Worm (Caenorhabditis elegans) whole organism, L3 larva: Measurements from ENCODE around the gene srj-53.

Source experiments
- ZK546.5 ChIP-seq: sonication (generic microtip); optimal IDR thresholded peaks from 2 replicates; lab custom pipeline; 2017; ENCODE audit warnings: missing biosample characterization, missing genetic modification characterization
- ama-1 ChIP-seq: fragments of 150-350 bp; optimal IDR thresholded peaks from 2 replicates; lab custom pipeline; 2018
- ceh-16 ChIP-seq: sonication (generic microtip); optimal IDR thresholded peaks from 2 replicates; lab custom pipeline; 2017; ENCODE audit warnings: missing biosample characterization, missing genetic modification characterization
- daf-12 ChIP-seq: fragments of 150-350 bp; optimal IDR thresholded peaks from 2 replicates; lab custom pipeline; 2014; ENCODE audit warnings: missing biosample characterization, missing genetic modification reagents, missing genetic modification characterization
- elt-1 ChIP-seq: fragments of 150-350 bp; optimal IDR thresholded peaks from 2 replicates; lab custom pipeline; 2014; ENCODE audit warnings: missing biosample characterization, missing genetic modification characterization
- eor-1 ChIP-seq, 2 experiments: fragments of 150-350 bp; optimal IDR thresholded peaks; 2 replicates each; lab custom pipeline; 2014 to 2018; ENCODE audit warnings: missing biosample characterization in 2 of 2, missing genetic modification characterization in 2 of 2
- lin-39 ChIP-seq: fragments of 150-350 bp; optimal IDR thresholded peaks from 2 replicates; lab custom pipeline; 2018; ENCODE audit warnings: missing biosample characterization, missing genetic modification reagents, missing genetic modification characterization
- nhr-237 ChIP-seq: fragments of 150-350 bp; optimal IDR thresholded peaks from 2 replicates; lab custom pipeline; 2014; ENCODE audit warnings: missing biosample characterization, missing genetic modification characterization
- nhr-25 ChIP-seq: sonication (generic microtip); optimal IDR thresholded peaks from 2 replicates; lab custom pipeline; 2017; ENCODE audit warnings: missing biosample characterization, missing genetic modification characterization
- unc-62 ChIP-seq: fragments of 150-350 bp; sonication (generic microtip); optimal IDR thresholded peaks from 4 replicates; lab custom pipeline; 2014; ENCODE audit warnings: missing biosample characterization, missing genetic modification reagents, missing genetic modification characterization
- ztf-4 ChIP-seq: fragments of 150-350 bp; optimal IDR thresholded peaks from 2 replicates; lab custom pipeline; 2014; ENCODE audit warnings: missing biosample characterization, missing genetic modification characterization

DNA sequence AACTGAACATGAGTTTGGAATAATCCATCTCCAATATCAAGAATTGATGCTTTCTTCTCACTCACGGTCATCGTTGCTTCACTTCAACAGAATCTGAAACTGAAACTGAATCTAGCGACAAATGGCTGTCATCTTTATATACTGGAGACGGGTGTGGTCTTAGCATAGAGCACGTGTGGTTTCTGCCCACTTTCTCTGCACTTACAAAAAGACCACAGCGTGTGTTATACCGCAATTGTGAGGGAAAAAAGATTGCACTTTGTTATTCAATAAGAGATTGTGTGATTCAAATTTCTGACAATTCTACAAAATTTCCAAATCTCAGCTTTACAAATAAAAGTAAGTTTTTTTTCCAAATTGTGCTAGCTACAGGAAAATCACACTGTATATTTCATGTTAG lies 48.4 kb downstream of the srj-53 start, which contains the start of gene F48G7.12:
- no peak for TF ChIP-seq ceh-16
- no peak for TF ChIP-seq ztf-4 (tag; lab: Kevin White, UChicago)
- no peak for TF ChIP-seq ZK546.5
- no peak for TF ChIP-seq ama-1 (lab: Kevin White, UChicago)
- TF ChIP-seq eor-1 (tag; optimal IDR thresholded peaks at IDR 0.05; lab: Kevin White, UChicago): no peak
- TF ChIP-seq lin-39 (tag; lab: Kevin White, UChicago): no peak
- TF ChIP-seq unc-62: no peak
- TF ChIP-seq nhr-25 (tag; lab: Kevin White, UChicago): no peak
- TF ChIP-seq elt-1: no peak
- TF ChIP-seq daf-12: no peak
- TF ChIP-seq nhr-237 (tag; lab: Kevin White, UChicago): no peak
